Worm (Caenorhabditis elegans) whole organism, L1 larva: ENCODE results near the gene pah-1.

Source experiments
- C04F5.9 ChIP-seq: sonication (generic microtip); optimal IDR thresholded peaks from 2 replicates; lab custom pipeline; 2016; ENCODE audit warnings: missing genetic modification characterization, missing compliant biosample characterization
- C16A3.4 ChIP-seq: fragments of 150-350 bp; optimal IDR thresholded peaks from 2 replicates; lab custom pipeline; 2014; ENCODE audit warnings: missing biosample characterization, missing genetic modification characterization
- C34B4.2 ChIP-seq: sonication (generic microtip); optimal IDR thresholded peaks from 2 replicates; lab custom pipeline; 2017; ENCODE audit warnings: mild to moderate bottlenecking, missing genetic modification characterization, missing compliant biosample characterization
- Y116A8C.19 ChIP-seq: sonication (generic microtip); optimal IDR thresholded peaks from 2 replicates; lab custom pipeline; 2016; ENCODE audit warnings: missing compliant biosample characterization, missing genetic modification characterization, borderline replicate concordance
- aha-1 ChIP-seq: fragments of 150-350 bp; optimal IDR thresholded peaks from 2 replicates; lab custom pipeline; 2014; ENCODE audit warnings: missing biosample characterization, missing genetic modification characterization
- alr-1 ChIP-seq: fragments of 200-800 bp; sonication (Bioruptor generic); optimal IDR thresholded peaks from 2 replicates; lab custom pipeline; 2018; ENCODE audit warnings: borderline replicate concordance, mild to moderate bottlenecking, missing genetic modification characterization, missing compliant biosample characterization
- aly-2 ChIP-seq: fragments of 150-350 bp; optimal IDR thresholded peaks from 2 replicates; lab custom pipeline; 2014; ENCODE audit warnings: missing biosample characterization, missing genetic modification characterization
- ama-1 ChIP-seq: fragments of 150-350 bp; optimal IDR thresholded peaks from 2 replicates; lab custom pipeline; 2014
- ceh-63 ChIP-seq: fragments of 200-800 bp; sonication (Bioruptor generic); optimal IDR thresholded peaks from 2 replicates; lab custom pipeline; 2018; ENCODE audit warnings: mild to moderate bottlenecking, missing genetic modification characterization, missing compliant biosample characterization
- ceh-82 ChIP-seq, 3 experiments: fragments of 150-350 bp in 1 of 3; sonication (generic microtip) in 2 of 3; optimal IDR thresholded peaks; 2 replicates each; lab custom pipeline; 2014 to 2017; ENCODE audit warnings: missing biosample characterization in 3 of 3, missing genetic modification characterization in 3 of 3
- ceh-90 ChIP-seq: sonication (generic microtip); optimal IDR thresholded peaks from 2 replicates; lab custom pipeline; 2016; ENCODE audit warnings: missing genetic modification characterization, missing compliant biosample characterization
- dsc-1 ChIP-seq: sonication (generic microtip); optimal IDR thresholded peaks from 2 replicates; lab custom pipeline; 2016; ENCODE audit warnings: mild to moderate bottlenecking, missing genetic modification characterization, missing compliant biosample characterization
- efl-1 ChIP-seq, 4 experiments: fragments of 150-350 bp; optimal IDR thresholded peaks in 3 of 4; peaks in 1 of 4; 1 replicate in 1 of 4; 2 replicates in 3 of 4; lab custom pipeline; 2014; ENCODE audit warnings: missing biosample characterization in 2 of 4, missing genetic modification characterization in 2 of 4, missing genetic modification reagents in 2 of 4
- efl-3 ChIP-seq: fragments of 200-800 bp; sonication (Bioruptor generic); optimal IDR thresholded peaks from 2 replicates; lab custom pipeline; 2018; ENCODE audit warnings: mild to moderate bottlenecking, missing genetic modification characterization, missing compliant biosample characterization
- egl-13 ChIP-seq: sonication (generic microtip); optimal IDR thresholded peaks from 2 replicates; lab custom pipeline; 2016; ENCODE audit warnings: missing genotype, missing genetic modification reagents, missing genetic modification characterization, missing compliant biosample characterization
- elt-2 ChIP-seq: sonication (generic microtip); optimal IDR thresholded peaks from 2 replicates; lab custom pipeline; 2016; ENCODE audit warnings: missing genetic modification characterization, mild to moderate bottlenecking, inconsistent platforms, missing compliant biosample characterization, missing genetic modification reagents
- elt-3 ChIP-seq, 6 experiments: fragments of 150-350 bp in 1 of 6; sonication (generic microtip); optimal IDR thresholded peaks; 2 replicates each; lab custom pipeline; 2017 to 2018; ENCODE audit warnings: missing biosample characterization in 6 of 6, missing genetic modification characterization in 6 of 6, inconsistent platforms in 1 of 6
- fkh-4 ChIP-seq: sonication (generic microtip); optimal IDR thresholded peaks from 2 replicates; lab custom pipeline; 2016; ENCODE audit warnings: missing compliant biosample characterization, missing genetic modification characterization, borderline replicate concordance
- fkh-8 ChIP-seq: sonication (generic microtip); optimal IDR thresholded peaks from 2 replicates; lab custom pipeline; 2016; ENCODE audit warnings: mild to moderate bottlenecking, missing genetic modification characterization, missing compliant biosample characterization
- grh-1 ChIP-seq: fragments of 200-800 bp; sonication (Bioruptor generic); IDR thresholded peaks from 2 replicates; pipeline ENCODE4 v1.3.6; 2022; ENCODE audit warnings: missing genetic modification reagents, missing genetic modification characterization, missing compliant biosample characterization
- hlh-17 ChIP-seq: fragments of 200-800 bp; sonication (Bioruptor generic); optimal IDR thresholded peaks from 2 replicates; lab custom pipeline; 2018; ENCODE audit warnings: missing genetic modification characterization, mild to moderate bottlenecking, missing compliant biosample characterization, moderate library complexity, borderline replicate concordance
- hlh-4 ChIP-seq: sonication (generic microtip); optimal IDR thresholded peaks from 2 replicates; lab custom pipeline; 2016; ENCODE audit warnings: mild to moderate bottlenecking, missing genetic modification characterization, missing compliant biosample characterization
- irx-1 ChIP-seq: sonication (generic microtip); optimal IDR thresholded peaks from 2 replicates; lab custom pipeline; 2016; ENCODE audit warnings: missing genetic modification characterization, missing compliant biosample characterization
- jun-1 ChIP-seq: fragments of 150-350 bp; optimal IDR thresholded peaks from 2 replicates; lab custom pipeline; 2014; ENCODE audit warnings: missing biosample characterization, missing genetic modification reagents, missing genetic modification characterization
- lin-13 ChIP-seq: fragments of 150-350 bp; optimal IDR thresholded peaks from 2 replicates; lab custom pipeline; 2014; ENCODE audit warnings: missing biosample characterization, missing genetic modification reagents, missing genetic modification characterization
- lir-3 ChIP-seq: sonication (generic microtip); optimal IDR thresholded peaks from 2 replicates; lab custom pipeline; 2016; ENCODE audit warnings: mild to moderate bottlenecking, missing genetic modification characterization, moderate library complexity, missing compliant biosample characterization; ENCODE audit not compliant: poor library complexity
- mef-2 ChIP-seq: fragments of 150-350 bp; optimal IDR thresholded peaks from 2 replicates; lab custom pipeline; 2014; ENCODE audit warnings: missing biosample characterization, missing genetic modification characterization
- nhr-11 ChIP-seq: fragments of 150-350 bp; optimal IDR thresholded peaks from 2 replicates; lab custom pipeline; 2014; ENCODE audit warnings: missing biosample characterization, missing genetic modification characterization
- nhr-28 ChIP-seq: fragments of 150-350 bp; optimal IDR thresholded peaks from 2 replicates; lab custom pipeline; 2014; ENCODE audit warnings: missing biosample characterization, missing genetic modification characterization
- nhr-76 ChIP-seq: sonication (generic microtip); optimal IDR thresholded peaks from 2 replicates; lab custom pipeline; 2017; ENCODE audit warnings: missing biosample characterization, missing genetic modification characterization
- nhr-84 ChIP-seq: sonication (generic microtip); optimal IDR thresholded peaks from 2 replicates; lab custom pipeline; 2017; ENCODE audit warnings: missing biosample characterization, missing genetic modification characterization
- nhr-85 ChIP-seq: sonication (generic microtip); peaks from one replicate; lab custom pipeline; 2016; ENCODE audit warnings: missing genetic modification characterization, inconsistent platforms, missing compliant biosample characterization
- nhr-90 ChIP-seq: sonication (generic microtip); optimal IDR thresholded peaks from 2 replicates; lab custom pipeline; 2016; ENCODE audit warnings: mild to moderate bottlenecking, missing genetic modification characterization, missing compliant biosample characterization; ENCODE audit not compliant: poor library complexity
- rnt-1 ChIP-seq: sonication (generic microtip); optimal IDR thresholded peaks from 2 replicates; lab custom pipeline; 2016; ENCODE audit warnings: mild to moderate bottlenecking, missing genetic modification characterization, moderate library complexity, missing compliant biosample characterization
- snpc-4 ChIP-seq: fragments of 150-350 bp; optimal IDR thresholded peaks from 2 replicates; lab custom pipeline; 2014; ENCODE audit warnings: missing biosample characterization, missing genetic modification characterization
- snu-23 ChIP-seq: sonication (generic microtip); optimal IDR thresholded peaks from 2 replicates; lab custom pipeline; 2016; ENCODE audit warnings: missing genetic modification characterization, missing compliant biosample characterization
- sox-4 ChIP-seq: sonication (generic microtip); optimal IDR thresholded peaks from 2 replicates; lab custom pipeline; 2016; ENCODE audit warnings: missing genetic modification characterization, missing compliant biosample characterization
- sptf-1 ChIP-seq: fragments of 150-350 bp; optimal IDR thresholded peaks from 2 replicates; lab custom pipeline; 2014; ENCODE audit warnings: missing biosample characterization, missing genetic modification characterization
- sup-37 ChIP-seq: fragments of 200-800 bp; sonication (Bioruptor generic); optimal IDR thresholded peaks from 2 replicates; lab custom pipeline; 2018; ENCODE audit warnings: mild to moderate bottlenecking, missing genetic modification characterization, missing compliant biosample characterization
- swsn-7 ChIP-seq: sonication (generic microtip); optimal IDR thresholded peaks from 2 replicates; lab custom pipeline; 2016; ENCODE audit warnings: missing genetic modification characterization, missing compliant biosample characterization
- unc-62 ChIP-seq: fragments of 150-350 bp; optimal IDR thresholded peaks from 2 replicates; lab custom pipeline; 2014; ENCODE audit warnings: missing biosample characterization, missing genetic modification reagents, missing genetic modification characterization
- unc-98 ChIP-seq: fragments of 200-800 bp; sonication (Bioruptor generic); IDR thresholded peaks from 2 replicates; pipeline ENCODE4 v1.3.6; 2022; ENCODE audit warnings: missing genetic modification characterization, missing compliant biosample characterization
- xbp-1 ChIP-seq: sonication (generic microtip); optimal IDR thresholded peaks from 2 replicates; lab custom pipeline; 2016; ENCODE audit warnings: missing genetic modification characterization, missing compliant biosample characterization

Gene pah-1

DNA sequence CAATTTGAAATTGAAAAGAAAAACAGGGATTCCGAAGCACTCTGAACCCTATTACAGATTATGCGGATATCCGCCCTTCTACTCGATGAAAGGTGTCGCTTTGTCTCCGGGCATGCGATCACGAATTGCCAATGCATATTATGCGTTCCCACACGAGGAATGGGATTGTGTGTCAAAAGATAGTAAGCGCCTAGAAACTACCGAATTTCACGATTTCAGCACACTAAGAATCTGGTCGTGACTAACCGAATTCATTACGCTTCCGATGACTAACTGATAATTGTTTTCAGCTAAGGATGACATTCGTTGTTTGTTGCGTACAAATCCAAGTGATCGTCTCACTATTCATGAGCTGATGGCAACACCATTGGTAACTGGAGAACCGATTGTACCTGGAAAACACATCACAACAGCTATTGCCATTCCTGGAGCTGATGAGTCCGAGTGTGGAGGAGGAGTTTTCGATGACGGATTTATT, 20.5 kb downstream of the pah-1 start:
- no peak for TF ChIP-seq unc-98
- TF ChIP-seq fkh-8 (tag; lab: Kevin White, UChicago) = no peak
- no peak for TF ChIP-seq hlh-17 (GFP tag; lab: Kevin White, UChicago)
- TF ChIP-seq snu-23 (GFP tag; lab: Kevin White, UChicago) = peak; percentile 11
- TF ChIP-seq, all 84 proteins: peak for 1

DNA sequence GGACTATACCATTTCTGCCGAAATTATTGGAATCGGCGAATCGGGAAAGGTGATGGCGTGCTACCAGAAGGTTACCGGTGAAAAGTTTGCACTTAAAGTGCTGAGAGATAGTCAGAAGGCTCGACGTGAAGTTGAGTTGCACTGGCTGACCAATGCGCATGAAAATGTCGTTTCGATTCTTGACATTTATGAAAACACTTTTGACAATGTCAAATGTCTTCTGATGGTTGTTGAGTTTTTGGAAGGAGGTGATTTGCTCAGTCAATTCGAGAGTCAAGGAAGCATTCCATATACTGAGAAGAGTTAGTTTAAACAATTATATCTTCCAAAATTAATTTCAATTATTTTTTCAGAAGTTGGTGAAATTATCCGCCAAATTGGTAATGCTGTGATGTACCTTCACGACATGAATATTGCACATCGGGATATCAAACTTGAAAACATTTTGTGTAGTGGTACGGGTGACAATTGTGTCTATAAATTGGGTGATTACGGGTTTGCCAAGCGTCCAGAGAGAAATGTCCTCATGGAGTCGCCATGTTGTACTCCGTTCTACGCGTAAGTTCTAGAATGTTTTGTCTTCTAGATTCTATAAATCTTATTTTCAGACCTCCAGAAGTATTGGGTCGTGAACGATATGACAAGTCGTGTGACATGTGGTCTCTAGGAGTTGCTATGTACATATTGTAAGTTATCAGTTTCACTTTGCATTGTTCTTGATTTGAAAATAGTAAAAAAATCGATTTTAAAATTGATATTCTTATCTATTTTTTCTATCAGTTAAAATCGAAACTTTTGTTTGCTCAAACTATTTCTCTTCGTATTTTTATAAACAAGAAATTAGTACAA, 21.1 kb downstream of the pah-1 start:
- TF ChIP-seq fkh-4 (no peak), C34B4.2 (tag; lab: Kevin White, UChicago) (no peak), ceh-63 (GFP tag; lab: Kevin White, UChicago) (no peak), aha-1 (tag; lab: Kevin White, UChicago) (no peak), ama-1 (peak; percentile 34), rnt-1 (tag; lab: Kevin White, UChicago) (peak; percentile 23), aly-2 (tag; lab: Kevin White, UChicago) (no peak), nhr-76 (no peak), jun-1 (tag; lab: Kevin White, UChicago) (no peak), efl-1 (optimal IDR thresholded peaks at IDR 0.05; lab: Kevin White, UChicago) (no peak), efl-1 (GFP tag; optimal IDR thresholded peaks at IDR 0.05 in 1 of 2; lab: Kevin White, UChicago) (peak in 1 of 2 experiments; percentile 15), Y116A8C.19 (tag; lab: Kevin White, UChicago) (no peak), nhr-85 (tag; lab: Kevin White, UChicago) (peak; percentile 47), elt-2 (tag; lab: Kevin White, UChicago) (peak; percentile 39), lir-3 (tag; lab: Kevin White, UChicago) (peak; percentile 23), xbp-1 (tag; lab: Kevin White, UChicago) (no peak), mef-2 (tag; lab: Kevin White, UChicago) (no peak), ceh-90 (no peak), C04F5.9 (peak; percentile 15)

DNA sequence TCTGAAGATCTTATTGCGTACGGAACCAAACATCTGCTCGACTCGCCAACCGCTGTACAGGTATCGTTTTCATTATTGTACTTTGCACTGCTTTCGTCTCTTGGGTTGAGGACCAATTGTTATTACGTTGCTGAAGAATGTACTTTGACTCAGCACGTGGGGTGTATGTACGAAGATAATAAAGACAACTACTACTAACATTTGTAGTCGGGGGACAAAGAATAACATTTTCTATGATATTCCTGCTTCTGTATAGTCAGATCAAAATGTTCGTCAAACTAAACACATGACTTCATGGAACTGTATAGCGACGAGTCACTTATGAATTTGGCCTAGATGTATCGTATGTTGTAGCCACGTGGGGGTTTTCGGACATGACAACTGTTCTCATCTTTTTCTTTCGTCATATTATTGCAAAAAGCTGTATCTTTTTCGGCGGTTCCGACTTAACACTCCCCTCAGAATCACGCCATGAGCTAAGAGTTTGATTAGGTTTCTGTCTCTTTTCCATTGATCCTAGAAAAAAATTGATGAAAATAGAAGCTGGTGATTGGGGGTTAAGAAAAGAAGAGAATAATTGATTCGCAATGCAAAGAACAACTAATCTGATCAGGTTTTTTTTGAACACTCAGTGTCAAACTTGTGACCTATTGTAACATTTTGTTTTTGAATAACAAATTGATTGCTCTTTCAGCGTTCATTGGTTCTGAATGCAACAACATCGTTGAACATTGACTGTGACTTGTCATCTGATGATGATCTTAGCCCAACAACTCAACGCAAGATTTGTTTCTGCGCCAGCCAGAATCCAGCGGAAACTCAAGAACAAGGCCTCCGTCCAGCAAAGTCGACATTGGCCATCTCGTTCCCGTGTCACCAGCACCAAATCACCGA, 22.0 kb downstream of the pah-1 start:
- TF ChIP-seq aly-2 (tag; lab: Kevin White, UChicago) (peak; percentile 31), nhr-28 (no peak), nhr-11 (no peak), hlh-4 (tag; lab: Kevin White, UChicago) (no peak), unc-62 (GFP tag; lab: Kevin White, UChicago) (no peak), hlh-17 (GFP tag; lab: Kevin White, UChicago) (no peak), dsc-1 (no peak), ceh-90 (no peak), alr-1 (no peak), irx-1 (tag; lab: Kevin White, UChicago) (no peak), C04F5.9 (no peak), xbp-1 (tag; lab: Kevin White, UChicago) (no peak), snpc-4 (tag; lab: Kevin White, UChicago) (no peak), egl-13 (no peak), C16A3.4 (peak; percentile 9), nhr-90 (peak; percentile 35), sptf-1 (tag; lab: Kevin White, UChicago) (no peak), grh-1 (GFP tag; lab: Robert Waterston, UW) (0 out of 2 replicates have a peak, but pooled peaks have one; percentile 24), efl-3 (GFP tag; lab: Kevin White, UChicago) (no peak), nhr-84 (no peak), swsn-7 (tag; lab: Kevin White, UChicago) (no peak), elt-3 (tag; optimal IDR thresholded peaks at IDR 0.05; lab: Kevin White, UChicago) (peak in 1 of 6 experiments; percentile 59), ceh-82 (tag; optimal IDR thresholded peaks at IDR 0.05; lab: Kevin White, UChicago) (no peak), sox-4 (tag; lab: Kevin White, UChicago) (no peak), fkh-8 (tag; lab: Kevin White, UChicago) (no peak), elt-2 (tag; lab: Kevin White, UChicago) (no peak), sup-37 (no peak), lin-13 (GFP tag; lab: Kevin White, UChicago) (peak; percentile 31), nhr-85 (tag; lab: Kevin White, UChicago) (peak; percentile 79), C34B4.2 (tag; lab: Kevin White, UChicago) (no peak), mef-2 (tag; lab: Kevin White, UChicago) (no peak)
